Worm (Caenorhabditis elegans) whole organism, mixed stage, embryonic: ENCODE data around the gene famk-1.
A peak's percentile ranks its signal among the peaks of the same experiment; 100 is the strongest.

Experiments used
- M03D4.4 ChIP-seq: sonication (generic microtip); optimal IDR thresholded peaks from 2 replicates; lab custom pipeline; 2017; ENCODE audit warnings: mild to moderate bottlenecking, missing genetic modification characterization, missing compliant biosample characterization
- bed-3 ChIP-seq: fragments of 200-800 bp; sonication (Bioruptor generic); optimal IDR thresholded peaks from 3 replicates; lab custom pipeline; 2018; ENCODE audit warnings: mild to moderate bottlenecking, missing genetic modification characterization, moderate library complexity, missing compliant biosample characterization
- blmp-1 ChIP-seq: fragments of 150-350 bp; optimal IDR thresholded peaks from 2 replicates; lab custom pipeline; 2014; ENCODE audit warnings: missing biosample characterization, missing genetic modification characterization
- ceh-39 ChIP-seq: fragments of 150-350 bp; optimal IDR thresholded peaks from 2 replicates; lab custom pipeline; 2014; ENCODE audit warnings: missing biosample characterization, missing genetic modification characterization
- ceh-43 ChIP-seq: fragments of 200-800 bp; sonication (Bioruptor generic); optimal IDR thresholded peaks from 2 replicates; lab custom pipeline; 2018; ENCODE audit warnings: mild to moderate bottlenecking, missing genetic modification characterization, moderate library complexity, missing compliant biosample characterization
- ceh-83 ChIP-seq: fragments of 200-800 bp; sonication (Bioruptor generic); optimal IDR thresholded peaks from 2 replicates; lab custom pipeline; 2018; ENCODE audit warnings: mild to moderate bottlenecking, missing genetic modification characterization, missing compliant biosample characterization
- ces-1 ChIP-seq: fragments of 150-350 bp; optimal IDR thresholded peaks from 2 replicates; lab custom pipeline; 2014; ENCODE audit warnings: missing biosample characterization, missing genetic modification reagents, missing genetic modification characterization
- cnd-1 ChIP-seq: fragments of 200-800 bp; sonication (Bioruptor generic); optimal IDR thresholded peaks from 2 replicates; lab custom pipeline; 2018; ENCODE audit warnings: mild to moderate bottlenecking, missing genetic modification characterization, missing compliant biosample characterization
- drap-1 ChIP-seq: fragments of 200-800 bp; sonication (Bioruptor generic); optimal IDR thresholded peaks from 3 replicates; lab custom pipeline; 2018; ENCODE audit warnings: mild to moderate bottlenecking, missing genetic modification characterization, missing compliant biosample characterization
- elt-1 ChIP-seq: sonication (generic microtip); optimal IDR thresholded peaks from 2 replicates; lab custom pipeline; 2017; ENCODE audit warnings: missing genetic modification characterization, mild to moderate bottlenecking, missing compliant biosample characterization, antibody characterized with exemption, moderate library complexity, borderline replicate concordance; ENCODE audit not compliant: insufficient read depth
- elt-3 ChIP-seq: fragments of 150-350 bp; optimal IDR thresholded peaks from 2 replicates; lab custom pipeline; 2014; ENCODE audit warnings: missing biosample characterization, missing genetic modification characterization
- flh-1 ChIP-seq: fragments of 200-800 bp; sonication (Bioruptor generic); optimal IDR thresholded peaks from 2 replicates; lab custom pipeline; 2018; ENCODE audit warnings: mild to moderate bottlenecking, missing genetic modification characterization, moderate library complexity, missing compliant biosample characterization
- ham-2 ChIP-seq: fragments of 200-800 bp; sonication (Bioruptor generic); optimal IDR thresholded peaks from 2 replicates; lab custom pipeline; 2018; ENCODE audit warnings: mild to moderate bottlenecking, missing genetic modification characterization, missing compliant biosample characterization
- hlh-1 ChIP-seq: fragments of 150-350 bp; optimal IDR thresholded peaks from 2 replicates; lab custom pipeline; 2014; ENCODE audit warnings: missing biosample characterization, missing genetic modification reagents, missing genetic modification characterization
- lin-13 ChIP-seq: fragments of 150-350 bp; optimal IDR thresholded peaks from 2 replicates; lab custom pipeline; 2014; ENCODE audit warnings: missing biosample characterization, missing genetic modification characterization
- lin-32 ChIP-seq: fragments of 200-800 bp; sonication (Bioruptor generic); optimal IDR thresholded peaks from 2 replicates; lab custom pipeline; 2018; ENCODE audit warnings: mild to moderate bottlenecking, missing genetic modification characterization, missing compliant biosample characterization
- lsy-2 ChIP-seq: fragments of 150-350 bp; optimal IDR thresholded peaks from 2 replicates; lab custom pipeline; 2014; ENCODE audit warnings: missing biosample characterization, missing genetic modification characterization
- mab-5 ChIP-seq: fragments of 150-350 bp; optimal IDR thresholded peaks from 2 replicates; lab custom pipeline; 2014; ENCODE audit warnings: missing biosample characterization, missing genetic modification characterization
- mep-1 ChIP-seq: fragments of 150-350 bp; optimal IDR thresholded peaks from 2 replicates; lab custom pipeline; 2017; ENCODE audit warnings: missing biosample characterization, missing genetic modification reagents, missing genetic modification characterization, inconsistent platforms
- mls-2 ChIP-seq: sonication (generic microtip); optimal IDR thresholded peaks from 2 replicates; lab custom pipeline; 2016; ENCODE audit warnings: mild to moderate bottlenecking, missing genetic modification characterization, moderate library complexity, missing compliant biosample characterization
- nhr-12 ChIP-seq: fragments of 150-350 bp; optimal IDR thresholded peaks from 2 replicates; lab custom pipeline; 2014; ENCODE audit warnings: missing biosample characterization, missing genetic modification characterization
- nhr-237 ChIP-seq: fragments of 150-350 bp; optimal IDR thresholded peaks from 2 replicates; lab custom pipeline; 2014; ENCODE audit warnings: missing biosample characterization, missing genetic modification characterization
- nhr-28 ChIP-seq: fragments of 150-350 bp; optimal IDR thresholded peaks from 2 replicates; lab custom pipeline; 2014; ENCODE audit warnings: missing biosample characterization, missing genetic modification characterization
- pha-4 ChIP-seq: fragments of 150-350 bp; optimal IDR thresholded peaks from 2 replicates; lab custom pipeline; 2018; ENCODE audit warnings: missing biosample characterization, missing genetic modification reagents, missing genetic modification characterization
- sem-2 ChIP-seq: fragments of 200-800 bp; sonication (Bioruptor generic); optimal IDR thresholded peaks from 2 replicates; lab custom pipeline; 2018; ENCODE audit warnings: mild to moderate bottlenecking, missing genetic modification characterization, missing compliant biosample characterization
- snpc-4 ChIP-seq: fragments of 150-350 bp; optimal IDR thresholded peaks from 2 replicates; lab custom pipeline; 2014; ENCODE audit warnings: missing biosample characterization, missing genetic modification characterization
- sptf-1 ChIP-seq: sonication (generic microtip); optimal IDR thresholded peaks from 2 replicates; lab custom pipeline; 2017; ENCODE audit warnings: mild to moderate bottlenecking, missing genetic modification characterization, moderate library complexity, missing compliant biosample characterization
- unc-120 ChIP-seq: sonication (generic microtip); optimal IDR thresholded peaks from 2 replicates; lab custom pipeline; 2017; ENCODE audit warnings: missing genetic modification characterization, missing compliant biosample characterization; ENCODE audit not compliant: poor library complexity, severe bottlenecking
- unc-39 ChIP-seq: fragments of 150-350 bp; optimal IDR thresholded peaks from 2 replicates; lab custom pipeline; 2014; ENCODE audit warnings: missing biosample characterization, missing genetic modification characterization
- unc-62 ChIP-seq: fragments of 150-350 bp; optimal IDR thresholded peaks from 2 replicates; lab custom pipeline; 2014; ENCODE audit warnings: missing biosample characterization, missing genetic modification reagents, missing genetic modification characterization
- zip-8 ChIP-seq: fragments of 150-350 bp; optimal IDR thresholded peaks from 2 replicates; lab custom pipeline; 2014; ENCODE audit warnings: missing biosample characterization, missing genetic modification characterization
- ztf-11 ChIP-seq: fragments of 150-350 bp; optimal IDR thresholded peaks from 2 replicates; lab custom pipeline; 2014; ENCODE audit warnings: missing biosample characterization, missing genetic modification characterization

famk-1 gene

DNA sequence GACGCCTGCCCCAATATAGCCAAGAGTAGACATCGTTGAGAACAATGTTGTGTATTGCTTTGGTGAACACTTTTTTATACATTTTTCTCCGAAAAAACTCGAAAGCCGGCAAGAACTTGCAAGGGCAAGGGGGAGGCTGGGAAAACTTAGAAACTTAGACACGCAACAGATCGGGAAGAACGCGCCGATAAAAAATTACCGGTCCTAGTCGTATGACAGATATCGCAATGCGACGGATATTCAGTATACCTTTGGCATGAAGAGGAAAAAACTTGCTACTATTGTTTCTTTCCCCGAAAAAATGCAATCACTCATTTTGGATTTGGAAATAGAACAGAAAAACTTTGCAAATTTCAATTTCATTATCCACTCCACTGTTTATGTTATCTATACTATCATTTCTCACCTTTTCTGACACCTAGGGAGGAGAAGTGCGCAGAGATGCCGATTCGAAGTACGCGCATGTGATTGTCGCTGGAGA is 36.6 kb downstream of the famk-1 start, which contains the start of gene col-41:
Gene col-41 (minus strand): TSS at position 51 of the 481 bp plus-strand sequence.
- TF ChIP-seq ham-2 (GFP tag; lab: Kevin White, UChicago) (no peak), blmp-1 (no peak), sptf-1 (no peak), cnd-1 (tag; lab: Kevin White, UChicago) (no peak), snpc-4 (tag; lab: Kevin White, UChicago) (no peak), ztf-11 (no peak), pha-4 (tag; lab: Kevin White, UChicago) (no peak), mls-2 (tag; lab: Kevin White, UChicago) (no peak), lin-32 (GFP tag; lab: Kevin White, UChicago) (no peak), nhr-237 (no peak), elt-3 (tag; lab: Kevin White, UChicago) (no peak), M03D4.4 (tag; lab: Kevin White, UChicago) (no peak), unc-120 (tag; lab: Kevin White, UChicago) (no peak), lsy-2 (tag; lab: Kevin White, UChicago) (no peak)

ce11 chrX:15175211-15175610 is 37.8 kb downstream of the famk-1 start:
- no peak for TF ChIP-seq ceh-43 (GFP tag; lab: Kevin White, UChicago)
- no peak for TF ChIP-seq unc-39
- no peak for TF ChIP-seq flh-1 (GFP tag; lab: Kevin White, UChicago)
- no peak for TF ChIP-seq ces-1
- no peak for TF ChIP-seq mab-5 (tag; lab: Kevin White, UChicago)
- no peak for TF ChIP-seq zip-8
- no peak for TF ChIP-seq bed-3
- no peak for TF ChIP-seq M03D4.4 (tag; lab: Kevin White, UChicago)
- TF ChIP-seq ceh-39 (tag; lab: Kevin White, UChicago), result no peak
- no peak for TF ChIP-seq ham-2 (GFP tag; lab: Kevin White, UChicago)
- no peak for TF ChIP-seq unc-62 (GFP tag; lab: Kevin White, UChicago)
- no peak for TF ChIP-seq ceh-83 (GFP tag; lab: Kevin White, UChicago)
- TF ChIP-seq nhr-28, result no peak
- TF ChIP-seq nhr-12 (tag; lab: Kevin White, UChicago), result no peak
- TF ChIP-seq hlh-1 (tag; lab: Kevin White, UChicago), result no peak
- no peak for TF ChIP-seq lsy-2 (tag; lab: Kevin White, UChicago)
- no peak for TF ChIP-seq nhr-237

ce11 chrX:15173303-15173904 is 39.7 kb downstream of the famk-1 start, which contains the start of gene ucr-2.2:
TSS of gene ucr-2.2 (plus strand) at chrX:15173904.
- TF ChIP-seq ceh-43 (GFP tag; lab: Kevin White, UChicago) (peak; percentile 15), hlh-1 (tag; lab: Kevin White, UChicago) (peak; percentile 38), lin-32 (GFP tag; lab: Kevin White, UChicago) (no peak), lin-13 (tag; lab: Kevin White, UChicago) (peak; percentile 67), unc-120 (tag; lab: Kevin White, UChicago) (peak; percentile 63), sem-2 (no peak), lsy-2 (tag; lab: Kevin White, UChicago) (peak; percentile 56), bed-3 (peak; percentile 36), sptf-1 (peak; percentile 70), nhr-237 (peak; percentile 45), M03D4.4 (tag; lab: Kevin White, UChicago) (peak; percentile 57), mls-2 (tag; lab: Kevin White, UChicago) (peak; percentile 19), unc-62 (GFP tag; lab: Kevin White, UChicago) (peak; percentile 1), mab-5 (tag; lab: Kevin White, UChicago) (no peak), drap-1 (GFP tag; lab: Kevin White, UChicago) (peak; percentile 54), mep-1 (tag; lab: Kevin White, UChicago) (peak; percentile 73), ztf-11 (no peak)

DNA sequence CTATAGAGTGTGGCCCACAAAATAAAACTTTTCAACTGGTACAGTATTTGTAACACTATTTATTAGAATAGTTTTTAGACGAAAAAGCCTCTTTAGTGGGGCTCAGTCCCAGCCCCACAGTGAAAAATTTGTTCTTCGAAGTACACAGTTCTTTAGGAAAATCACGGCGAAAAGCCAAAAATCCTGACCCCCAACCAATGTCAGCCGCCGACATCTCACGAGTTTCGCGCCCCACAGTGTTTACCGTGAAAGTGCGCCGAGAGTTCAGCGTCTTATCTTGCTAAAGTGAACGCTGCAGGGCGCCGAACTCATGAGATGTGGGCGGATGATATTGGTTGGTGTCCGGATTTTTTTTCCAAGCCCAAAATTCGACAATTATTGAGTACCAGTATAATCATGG is 42.1 kb downstream of the famk-1 start:
- TF ChIP-seq elt-1 (tag; lab: Kevin White, UChicago) (no peak), bed-3 (no peak), nhr-28 (no peak), mab-5 (tag; lab: Kevin White, UChicago) (no peak), sem-2 (no peak)
